Worm (Caenorhabditis elegans) whole organism, young adult: ENCODE data around the gene F19C6.2.

Experiments used
- B0035.1 ChIP-seq: sonication (generic microtip); optimal IDR thresholded peaks from 2 replicates; lab custom pipeline; 2016; ENCODE audit warnings: missing genetic modification characterization, mild to moderate bottlenecking, missing compliant biosample characterization, missing genotype, missing genetic modification reagents
- C06A6.2 ChIP-seq: fragments of 200-800 bp; sonication (Bioruptor generic); conservative IDR thresholded peaks from 2 replicates; pipeline ENCODE4 v1.3.6; 2022; ENCODE audit warnings: missing genetic modification characterization, missing compliant biosample characterization
- ama-1 ChIP-seq, 3 experiments: fragments of 150-350 bp in 1 of 3; sonication (generic microtip) in 2 of 3; optimal IDR thresholded peaks; 2 replicates each; lab custom pipeline; 2014 to 2018; ENCODE audit warnings: missing biosample characterization in 2 of 3, missing genetic modification characterization in 2 of 3, missing genetic modification reagents in 2 of 3
- ccch-3 ChIP-seq: fragments of 200-800 bp; sonication (Bioruptor generic); optimal IDR thresholded peaks from 2 replicates; lab custom pipeline; 2018; ENCODE audit warnings: mild to moderate bottlenecking, missing genetic modification characterization, missing compliant biosample characterization
- ceh-58 ChIP-seq: fragments of 200-800 bp; sonication (Bioruptor generic); IDR thresholded peaks from 2 replicates; pipeline ENCODE4 v1.3.6; 2022; ENCODE audit warnings: missing genetic modification characterization, missing compliant biosample characterization
- die-1 ChIP-seq: sonication (generic microtip); optimal IDR thresholded peaks from 2 replicates; lab custom pipeline; 2016; ENCODE audit warnings: missing genotype, mild to moderate bottlenecking, missing genetic modification characterization, missing compliant biosample characterization
- efl-1 ChIP-seq: fragments of 150-350 bp; optimal IDR thresholded peaks from 2 replicates; lab custom pipeline; 2014; ENCODE audit warnings: missing biosample characterization, missing genetic modification reagents, missing genetic modification characterization
- him-1 ChIP-seq: sonication (generic microtip); optimal IDR thresholded peaks from 2 replicates; lab custom pipeline; 2016; ENCODE audit warnings: missing genotype, missing genetic modification reagents, missing genetic modification characterization, missing compliant biosample characterization
- unc-130 ChIP-seq: sonication (generic microtip); optimal IDR thresholded peaks from 2 replicates; lab custom pipeline; 2016; ENCODE audit warnings: missing genetic modification reagents, missing genetic modification characterization, missing compliant biosample characterization
- unc-62 ChIP-seq: fragments of 150-350 bp; optimal IDR thresholded peaks from 2 replicates; lab custom pipeline; 2014; ENCODE audit warnings: missing biosample characterization, missing genetic modification reagents, missing genetic modification characterization
- ztf-25 ChIP-seq: fragments of 200-800 bp; sonication (Bioruptor generic); IDR thresholded peaks from 2 replicates; pipeline ENCODE4 v1.3.6; 2022; ENCODE audit warnings: missing genetic modification reagents, missing genetic modification characterization, missing compliant biosample characterization

ce11 chrX:10047325-10047724, 46.6 kb downstream of the F19C6.2 start, which contains the start of gene ZC374.2:
- TF ChIP-seq C06A6.2 (GFP tag; lab: Robert Waterston, UW), result no peak
- no peak for TF ChIP-seq efl-1 (GFP tag; lab: Kevin White, UChicago)
- no peak for TF ChIP-seq ama-1 (optimal IDR thresholded peaks at IDR 0.05; lab: Kevin White, UChicago)
- no peak for TF ChIP-seq ama-1 (GFP tag; optimal IDR thresholded peaks at IDR 0.05; lab: Kevin White, UChicago)
- no peak for TF ChIP-seq die-1 (tag; lab: Kevin White, UChicago)
- TF ChIP-seq ztf-25, result no peak
- no peak for TF ChIP-seq him-1
- no peak for TF ChIP-seq B0035.1 (tag; lab: Kevin White, UChicago)
- no peak for TF ChIP-seq ceh-58
- no peak for TF ChIP-seq unc-62 (GFP tag; lab: Kevin White, UChicago)
- no peak for TF ChIP-seq ccch-3 (GFP tag; lab: Kevin White, UChicago)
- TF ChIP-seq unc-130 (GFP tag; lab: Kevin White, UChicago), result no peak
